Worm (Caenorhabditis elegans): Measurements from ENCODE around the gene lgc-19.

DNA sequence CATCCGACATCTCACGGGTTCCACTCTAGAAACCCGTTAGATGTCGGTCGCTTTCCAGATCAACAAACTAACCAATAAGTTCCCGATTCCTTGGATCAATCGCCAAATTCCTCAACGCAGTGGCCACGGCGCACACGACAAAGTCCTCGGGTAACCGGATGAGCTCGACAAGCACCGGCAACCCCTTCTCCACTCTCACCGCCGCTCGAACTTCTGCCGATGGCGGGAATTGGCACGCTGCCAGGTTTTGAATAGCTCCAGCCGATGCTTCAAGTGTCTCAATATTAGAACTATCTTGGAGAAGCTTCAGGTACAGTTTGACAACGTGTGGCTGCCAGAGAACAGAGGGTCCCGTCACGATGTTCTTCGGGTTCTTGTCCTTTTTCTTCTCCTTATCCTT, 37.2 kb upstream of the lgc-19 start:
- TF ChIP-seq mdl-1 (tag; optimal IDR thresholded peaks at IDR 0.05): no peak
- TF ChIP-seq fkh-10 (GFP tag; optimal IDR thresholded peaks at IDR 0.05): no peak
- no peak for TF ChIP-seq nhr-11 (tag; optimal IDR thresholded peaks at IDR 0.05)
- no peak for TF ChIP-seq ztf-11 (tag; optimal IDR thresholded peaks at IDR 0.05)
